Worm (Caenorhabditis elegans): ENCODE measurements around the gene F13B12.7.

DNA sequence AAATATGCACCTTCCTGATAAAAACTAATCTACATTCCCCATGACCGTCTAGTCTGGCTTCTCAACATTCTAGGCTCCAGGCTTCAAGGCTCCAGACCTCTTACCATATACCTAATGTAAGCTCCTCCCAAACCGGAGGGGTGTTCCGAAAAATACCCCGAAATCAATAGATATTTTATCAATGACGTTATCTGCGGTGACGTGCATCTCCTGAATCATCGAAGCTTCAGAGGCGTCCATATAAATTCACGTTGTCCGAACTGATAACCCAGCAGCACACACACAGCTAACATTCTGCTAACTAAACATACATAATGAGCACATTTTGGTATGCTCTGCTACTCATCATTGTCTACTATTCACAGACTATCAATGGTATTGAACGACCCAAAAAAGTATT is 25.9 kb downstream of the F13B12.7 start, which contains the start of gene ugt-44:
- no peak for TF ChIP-seq him-1 (tag; optimal IDR thresholded peaks at IDR 0.05)
- TF ChIP-seq W03F9.2 (tag; optimal IDR thresholded peaks at IDR 0.05), result no peak
- no peak for TF ChIP-seq dao-5 (tag; optimal IDR thresholded peaks at IDR 0.05)
